Worm (Caenorhabditis elegans): ENCODE measurements around the gene T27E7.3.

ce11 chrIV:14496494-14496893, 32.3 kb upstream of the T27E7.3 start:
- TF ChIP-seq tbx-37 (GFP tag; conservative IDR thresholded peaks at IDR 0.05): no peak
- no peak for TF ChIP-seq ama-1 (optimal IDR thresholded peaks at IDR 0.05)
- TF ChIP-seq pes-1 (GFP tag; IDR thresholded peaks at IDR 0.05): no peak
- no peak for TF ChIP-seq tbx-11 (GFP tag; IDR thresholded peaks at IDR 0.05)
- TF ChIP-seq tra-4 (tag; optimal IDR thresholded peaks at IDR 0.05): no peak
- TF ChIP-seq scrt-1 (GFP tag; IDR thresholded peaks at IDR 0.05): 0 out of 2 replicates have a peak, but pooled peaks have one; percentile 13
- TF ChIP-seq hmbx-1 (tag; optimal IDR thresholded peaks at IDR 0.05): no peak
- no peak; the same call in 1 of the 2 replicates for TF ChIP-seq flt-1 (GFP tag; IDR thresholded peaks at IDR 0.05)
- TF ChIP-seq F13C5.2 (tag; optimal IDR thresholded peaks at IDR 0.05): no peak
- TF ChIP-seq sea-1 (GFP tag; conservative IDR thresholded peaks at IDR 0.05): no peak
- no peak for TF ChIP-seq hnd-1 (tag; optimal IDR thresholded peaks at IDR 0.05)
- no peak for TF ChIP-seq ceh-36 (tag; optimal IDR thresholded peaks at IDR 0.05)
- no peak for TF ChIP-seq ceh-13 (GFP tag; optimal IDR thresholded peaks at IDR 0.05)
- TF ChIP-seq hmg-4 (GFP tag; optimal IDR thresholded peaks at IDR 0.05): no peak

Data from whole organism, early embryonic.